Worm (Caenorhabditis elegans) whole organism, L4/young adult: ENCODE data around the gene gphr-2.

Experiments
- W03F9.2 ChIP-seq: fragments of 150-350 bp; optimal IDR thresholded peaks from 2 replicates; lab custom pipeline; 2014; ENCODE audit warnings: missing biosample characterization, missing genetic modification characterization
- dao-5 ChIP-seq: sonication (generic microtip); optimal IDR thresholded peaks from 2 replicates; lab custom pipeline; 2016; ENCODE audit warnings: missing genotype, missing genetic modification characterization, moderate library complexity, missing compliant biosample characterization

DNA sequence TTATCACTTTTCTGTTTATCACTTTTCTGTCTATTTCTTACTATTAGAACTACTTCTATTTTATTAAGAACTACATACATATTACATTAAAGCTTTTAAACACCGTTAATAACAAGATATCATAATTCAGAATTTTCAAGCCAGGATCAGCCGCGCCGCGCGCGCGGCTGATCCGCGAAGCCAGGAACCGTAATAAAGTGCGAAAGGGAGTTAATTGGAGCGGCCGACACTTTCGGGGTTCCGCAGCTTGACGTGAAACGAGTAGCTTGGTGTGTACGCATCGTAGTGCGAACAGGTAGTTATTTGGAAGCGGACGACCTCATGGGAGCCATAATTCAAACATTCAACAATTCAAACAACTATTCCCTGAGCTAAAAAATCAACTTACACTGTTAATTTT, 47.5 kb upstream of the gphr-2 start:
- no peak for TF ChIP-seq dao-5 (tag; lab: Kevin White, UChicago)
- TF ChIP-seq W03F9.2 = no peak
